Worm (Caenorhabditis elegans) whole organism, L3 larva: ENCODE measurements around the gene hpo-15.
A peak's percentile ranks its signal among the peaks of the same experiment; 100 is the strongest.

Source experiments
- R02D3.7 ChIP-seq: fragments of 150-350 bp; optimal IDR thresholded peaks from 2 replicates; lab custom pipeline; 2014; ENCODE audit warnings: missing biosample characterization, missing genetic modification characterization
- ZK546.5 ChIP-seq: sonication (generic microtip); optimal IDR thresholded peaks from 2 replicates; lab custom pipeline; 2017; ENCODE audit warnings: missing biosample characterization, missing genetic modification characterization
- aly-2 ChIP-seq: fragments of 150-350 bp; optimal IDR thresholded peaks from 2 replicates; lab custom pipeline; 2014; ENCODE audit warnings: missing biosample characterization, missing genetic modification characterization
- ama-1 ChIP-seq: fragments of 150-350 bp; optimal IDR thresholded peaks from 2 replicates; lab custom pipeline; 2018
- ceh-16 ChIP-seq: sonication (generic microtip); optimal IDR thresholded peaks from 2 replicates; lab custom pipeline; 2017; ENCODE audit warnings: missing biosample characterization, missing genetic modification characterization
- ceh-28 ChIP-seq: fragments of 150-350 bp; optimal IDR thresholded peaks from 2 replicates; lab custom pipeline; 2014; ENCODE audit warnings: missing biosample characterization, missing genetic modification reagents, missing genetic modification characterization
- ceh-82 ChIP-seq: fragments of 150-350 bp; optimal IDR thresholded peaks from 2 replicates; lab custom pipeline; 2014; ENCODE audit warnings: missing biosample characterization, missing genetic modification characterization
- ceh-9 ChIP-seq: sonication (generic microtip); optimal IDR thresholded peaks from 2 replicates; lab custom pipeline; 2018; ENCODE audit warnings: missing biosample characterization, missing genetic modification characterization
- egl-27 ChIP-seq: sonication (generic microtip); optimal IDR thresholded peaks from 4 replicates; lab custom pipeline; 2017; ENCODE audit warnings: missing biosample characterization, missing genetic modification reagents, missing genetic modification characterization
- elt-1 ChIP-seq: fragments of 150-350 bp; optimal IDR thresholded peaks from 2 replicates; lab custom pipeline; 2014; ENCODE audit warnings: missing biosample characterization, missing genetic modification characterization
- elt-2 ChIP-seq: sonication (generic microtip); optimal IDR thresholded peaks from 2 replicates; lab custom pipeline; 2016; ENCODE audit warnings: missing genetic modification reagents, mild to moderate bottlenecking, missing genetic modification characterization, missing compliant biosample characterization
- elt-3 ChIP-seq, 3 experiments: fragments of 150-350 bp in 1 of 3; sonication (generic microtip) in 2 of 3; optimal IDR thresholded peaks; 2 replicates in 2 of 3; 4 replicates in 1 of 3; lab custom pipeline; 2014 to 2017; ENCODE audit warnings: missing biosample characterization in 3 of 3, missing genetic modification characterization in 3 of 3
- fkh-10 ChIP-seq: sonication (generic microtip); optimal IDR thresholded peaks from 2 replicates; lab custom pipeline; 2017; ENCODE audit warnings: missing biosample characterization, missing genetic modification reagents, missing genetic modification characterization
- fkh-2 ChIP-seq: fragments of 150-350 bp; optimal IDR thresholded peaks from 2 replicates; lab custom pipeline; 2014; ENCODE audit warnings: missing biosample characterization, missing genetic modification reagents, missing genetic modification characterization
- hmg-11 ChIP-seq: sonication (generic microtip); optimal IDR thresholded peaks from 2 replicates; lab custom pipeline; 2016; ENCODE audit warnings: missing genetic modification characterization, missing compliant biosample characterization
- jun-1 ChIP-seq: fragments of 150-350 bp; optimal IDR thresholded peaks from 2 replicates; lab custom pipeline; 2014; ENCODE audit warnings: missing biosample characterization, missing genetic modification reagents, missing genetic modification characterization
- lin-15B ChIP-seq: fragments of 150-350 bp; optimal IDR thresholded peaks from 2 replicates; lab custom pipeline; 2014; ENCODE audit warnings: missing biosample characterization, missing genetic modification characterization
- lsy-12 ChIP-seq: sonication (generic microtip); optimal IDR thresholded peaks from 2 replicates; lab custom pipeline; 2016; ENCODE audit warnings: mild to moderate bottlenecking, missing genetic modification characterization, missing compliant biosample characterization
- mdl-1 ChIP-seq: fragments of 150-350 bp; optimal IDR thresholded peaks from 2 replicates; lab custom pipeline; 2014; ENCODE audit warnings: missing biosample characterization, missing genetic modification characterization
- nfya-1 ChIP-seq: sonication (generic microtip); optimal IDR thresholded peaks from 2 replicates; lab custom pipeline; 2017; ENCODE audit warnings: missing genetic modification characterization, mild to moderate bottlenecking, missing compliant biosample characterization, antibody characterized with exemption, moderate library complexity; ENCODE audit not compliant: insufficient read depth
- nhr-11 ChIP-seq: fragments of 150-350 bp; optimal IDR thresholded peaks from 2 replicates; lab custom pipeline; 2014; ENCODE audit warnings: missing biosample characterization, missing genetic modification characterization
- nhr-12 ChIP-seq: fragments of 150-350 bp; optimal IDR thresholded peaks from 2 replicates; lab custom pipeline; 2014; ENCODE audit warnings: missing biosample characterization, missing genetic modification characterization
- nhr-23 ChIP-seq: fragments of 150-350 bp; optimal IDR thresholded peaks from 2 replicates; lab custom pipeline; 2014; ENCODE audit warnings: missing biosample characterization, missing genetic modification reagents, missing genetic modification characterization
- nhr-237 ChIP-seq: fragments of 150-350 bp; optimal IDR thresholded peaks from 2 replicates; lab custom pipeline; 2014; ENCODE audit warnings: missing biosample characterization, missing genetic modification characterization
- nhr-28 ChIP-seq: fragments of 150-350 bp; optimal IDR thresholded peaks from 2 replicates; lab custom pipeline; 2014; ENCODE audit warnings: missing biosample characterization, missing genetic modification characterization
- nhr-67 ChIP-seq: fragments of 150-350 bp; optimal IDR thresholded peaks from 2 replicates; lab custom pipeline; 2014; ENCODE audit warnings: missing biosample characterization, missing genetic modification characterization
- pqm-1 ChIP-seq: fragments of 150-350 bp; optimal IDR thresholded peaks from 2 replicates; lab custom pipeline; 2017; ENCODE audit warnings: missing biosample characterization, missing genetic modification characterization, inconsistent platforms
- sea-2 ChIP-seq: fragments of 150-350 bp; sonication (generic microtip); optimal IDR thresholded peaks from 4 replicates; lab custom pipeline; 2014; ENCODE audit warnings: missing biosample characterization, missing genetic modification reagents, missing genetic modification characterization
- skn-1 ChIP-seq: fragments of 150-350 bp; optimal IDR thresholded peaks from 2 replicates; lab custom pipeline; 2014; ENCODE audit warnings: missing biosample characterization, missing genetic modification characterization
- tbx-2 ChIP-seq: sonication (generic microtip); optimal IDR thresholded peaks from 2 replicates; lab custom pipeline; 2016; ENCODE audit warnings: mild to moderate bottlenecking, missing genetic modification characterization, missing compliant biosample characterization
- unc-62 ChIP-seq: fragments of 150-350 bp; sonication (generic microtip); optimal IDR thresholded peaks from 4 replicates; lab custom pipeline; 2014; ENCODE audit warnings: missing biosample characterization, missing genetic modification reagents, missing genetic modification characterization
- zag-1 ChIP-seq: fragments of 150-350 bp; optimal IDR thresholded peaks from 2 replicates; lab custom pipeline; 2014; ENCODE audit warnings: missing biosample characterization, missing genetic modification characterization
- ztf-11 ChIP-seq: fragments of 150-350 bp; optimal IDR thresholded peaks from 2 replicates; lab custom pipeline; 2014; ENCODE audit warnings: missing biosample characterization, missing genetic modification characterization
- ztf-4 ChIP-seq: fragments of 150-350 bp; optimal IDR thresholded peaks from 2 replicates; lab custom pipeline; 2014; ENCODE audit warnings: missing biosample characterization, missing genetic modification characterization

Gene hpo-15

DNA sequence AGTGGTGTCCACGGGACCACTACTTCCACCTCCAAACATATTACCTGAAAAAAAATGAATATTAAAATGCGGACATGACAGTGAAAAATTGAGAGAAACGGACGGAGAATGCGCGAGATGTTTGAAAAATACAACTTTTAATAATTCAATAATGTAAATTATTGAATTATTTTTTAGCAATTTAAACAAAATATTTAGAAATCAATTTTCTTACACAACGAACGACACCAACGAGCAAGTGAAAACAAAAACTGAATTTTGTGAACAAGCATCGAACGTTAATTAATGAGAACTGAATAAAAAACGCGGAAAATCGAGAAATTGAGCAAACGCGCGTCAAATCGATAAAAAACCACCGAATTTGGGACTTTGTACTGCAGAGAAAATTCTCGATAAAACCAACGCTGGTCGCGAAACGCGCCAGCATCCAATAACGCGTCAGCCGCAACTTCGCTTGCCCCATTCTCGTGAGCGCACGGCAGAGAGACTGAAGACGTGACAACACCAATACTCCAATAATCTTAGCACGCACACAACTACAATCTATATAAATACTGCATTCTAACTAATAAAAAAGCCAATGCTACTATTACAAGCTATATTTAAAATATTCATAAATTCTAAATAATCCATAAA lies 8.7 kb downstream of the hpo-15 start, which contains the start of the genes dnj-19 and nhr-47 (continued):
- TF ChIP-seq ztf-11 (no peak), jun-1 (tag; lab: Kevin White, UChicago) (peak; percentile 91), ceh-82 (tag; lab: Kevin White, UChicago) (peak; percentile 66)

DNA sequence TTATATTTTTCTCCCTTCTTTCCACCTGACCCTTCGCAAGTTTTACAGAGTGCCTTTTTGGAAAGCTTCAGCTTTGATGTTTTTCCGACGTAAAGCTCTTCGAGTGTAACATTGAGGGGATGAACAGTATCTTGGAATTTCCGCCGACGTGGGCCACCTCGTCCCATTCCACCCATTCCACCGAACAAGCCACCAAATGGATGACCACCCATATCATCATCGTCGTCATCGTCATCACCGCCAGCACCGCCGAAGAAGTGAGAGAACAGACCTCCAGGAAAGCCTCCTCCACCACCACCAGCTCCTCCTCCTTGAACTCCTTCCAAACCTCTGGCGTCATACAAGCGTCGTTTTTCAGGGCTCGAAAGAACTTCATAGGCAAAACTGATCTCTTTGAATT lies 9.3 kb downstream of the hpo-15 start:
- no peak for TF ChIP-seq unc-62 (GFP tag; lab: Kevin White, UChicago)
- no peak for TF ChIP-seq nhr-28 (tag; lab: Kevin White, UChicago)
- TF ChIP-seq nhr-67, result no peak
- no peak for TF ChIP-seq nhr-23 (tag; lab: Kevin White, UChicago)
- TF ChIP-seq egl-27 (tag; lab: Kevin White, UChicago), result no peak

DNA sequence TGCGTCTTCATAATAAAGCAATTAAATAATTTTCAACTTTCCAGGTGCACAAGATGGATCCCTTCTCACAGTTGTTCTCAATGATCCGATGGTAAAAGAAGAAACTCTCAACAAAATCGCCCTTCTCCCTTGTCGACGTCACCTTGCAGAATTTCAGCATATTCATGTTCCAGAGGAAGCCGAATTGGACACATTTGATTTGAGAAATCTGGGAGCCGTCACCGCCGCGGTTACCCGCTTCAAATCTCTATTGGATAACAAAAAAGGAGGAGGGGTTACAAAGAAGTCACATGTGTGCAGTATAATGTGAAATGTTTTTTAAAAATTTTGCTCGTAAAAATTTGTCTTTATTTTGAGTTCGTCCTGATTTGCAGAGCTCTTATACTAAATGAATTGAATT lies 10.9 kb downstream of the hpo-15 start:
- TF ChIP-seq ztf-11 (no peak), nhr-67 (no peak), hmg-11 (tag; lab: Kevin White, UChicago) (no peak), ZK546.5 (tag; lab: Kevin White, UChicago) (no peak), elt-3 (tag; optimal IDR thresholded peaks at IDR 0.05; lab: Kevin White, UChicago) (no peak), ztf-4 (no peak), R02D3.7 (tag; lab: Kevin White, UChicago) (no peak), ceh-9 (tag; lab: Kevin White, UChicago) (no peak), ama-1 (lab: Kevin White, UChicago) (peak; percentile 66), lsy-12 (tag; lab: Kevin White, UChicago) (no peak), elt-2 (tag; lab: Kevin White, UChicago) (peak; percentile 18), skn-1 (tag; lab: Kevin White, UChicago) (no peak), nhr-12 (tag; lab: Kevin White, UChicago) (no peak), fkh-2 (no peak), sea-2 (GFP tag; lab: Kevin White, UChicago) (no peak), ceh-16 (tag; lab: Kevin White, UChicago) (no peak)

DNA sequence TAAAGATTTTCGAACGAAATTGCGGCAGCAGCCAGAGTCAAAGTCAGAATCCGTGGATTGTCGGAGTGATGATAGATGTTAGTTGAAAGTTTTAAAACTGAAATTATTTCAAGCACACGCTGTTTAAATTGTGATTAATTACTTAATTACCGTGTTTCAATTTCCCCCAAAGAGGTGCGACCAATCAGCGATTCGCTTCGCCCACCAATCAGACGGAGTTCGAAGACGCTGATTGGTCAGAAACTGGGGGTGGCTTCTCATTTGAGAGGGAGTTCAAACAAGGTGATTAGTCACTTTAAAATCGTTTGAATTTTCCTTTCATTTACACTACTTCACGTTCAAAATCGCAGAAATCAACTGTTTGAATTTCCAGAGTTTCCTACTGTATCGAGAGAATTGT lies 14.2 kb downstream of the hpo-15 start:
- peak; percentile 50 for TF ChIP-seq nfya-1 (tag; lab: Kevin White, UChicago)
- TF ChIP-seq ceh-28 (tag; lab: Kevin White, UChicago), result no peak

DNA sequence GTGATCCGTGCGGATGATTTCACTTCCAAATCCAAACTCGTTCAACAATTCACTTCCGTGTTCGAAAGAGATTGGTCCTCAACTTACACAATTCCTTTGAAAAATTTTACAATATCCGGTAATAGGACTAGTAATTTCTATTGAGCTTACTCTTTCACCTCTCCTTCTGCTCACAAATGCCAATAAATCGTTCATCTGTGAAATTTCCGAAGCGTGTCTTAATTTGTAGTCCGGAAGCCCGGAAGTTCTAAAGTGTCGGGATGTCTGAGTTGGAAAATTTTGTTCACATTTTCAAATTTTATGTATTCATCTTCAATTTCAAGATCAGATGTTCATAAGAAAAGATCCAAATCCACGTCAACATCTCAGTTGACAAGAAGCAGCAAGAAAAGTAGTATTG lies 20.2 kb downstream of the hpo-15 start, which contains the start of gene T05C3.2:
T05C3.2 (plus strand) TSS at position 301 of the 400 bp plus-strand sequence.
- TF ChIP-seq nhr-28 (tag; lab: Kevin White, UChicago) (no peak), unc-62 (GFP tag; lab: Kevin White, UChicago) (no peak), ama-1 (lab: Kevin White, UChicago) (no peak), ceh-28 (tag; lab: Kevin White, UChicago) (no peak), fkh-2 (no peak), nfya-1 (tag; lab: Kevin White, UChicago) (no peak), nhr-12 (tag; lab: Kevin White, UChicago) (no peak), nhr-237 (tag; lab: Kevin White, UChicago) (no peak), fkh-10 (no peak), nhr-11 (tag; lab: Kevin White, UChicago) (no peak), elt-2 (tag; lab: Kevin White, UChicago) (no peak), ceh-82 (tag; lab: Kevin White, UChicago) (no peak), elt-3 (tag; optimal IDR thresholded peaks at IDR 0.05; lab: Kevin White, UChicago) (no peak), lin-15B (tag; lab: Kevin White, UChicago) (no peak), zag-1 (no peak)

DNA sequence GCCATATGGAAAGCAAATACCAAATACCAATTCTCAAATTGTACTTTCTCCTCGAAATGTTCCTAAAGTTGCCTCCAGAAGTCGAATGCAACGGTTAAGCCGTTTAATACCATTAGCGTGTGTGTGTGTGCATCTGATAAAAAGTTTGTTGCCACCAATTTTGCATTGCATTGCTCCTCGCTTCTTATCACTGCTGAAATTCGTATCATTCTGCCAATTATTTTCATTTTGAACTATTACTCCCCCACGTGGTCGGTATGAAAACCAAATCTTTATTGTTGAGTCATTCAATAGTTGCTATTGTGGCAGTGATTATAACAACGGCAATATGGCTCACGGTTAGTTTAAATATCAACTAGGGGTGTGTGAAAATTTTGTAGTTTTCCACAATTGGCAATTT lies 23.4 kb downstream of the hpo-15 start, which contains the start of gene T05C3.6:
T05C3.6 (plus strand) TSS at position 241 of the 400 bp plus-strand sequence.
- TF ChIP-seq jun-1 (tag; lab: Kevin White, UChicago) (peak; percentile 8), mdl-1 (tag; lab: Kevin White, UChicago) (peak; percentile 30), tbx-2 (tag; lab: Kevin White, UChicago) (no peak), elt-2 (tag; lab: Kevin White, UChicago) (peak; percentile 87), skn-1 (tag; lab: Kevin White, UChicago) (no peak), nhr-28 (tag; lab: Kevin White, UChicago) (no peak), pqm-1 (tag; lab: Kevin White, UChicago) (peak; percentile 90), elt-1 (no peak), aly-2 (no peak), egl-27 (tag; lab: Kevin White, UChicago) (no peak), lsy-12 (tag; lab: Kevin White, UChicago) (no peak)
